Fruit fly (Drosophila melanogaster) whole organism: ENCODE data around the gene CG17560.

Source experiments
- pan ChIP-seq: fragments of >200 bp; optimal IDR thresholded peaks from 2 replicates; lab custom pipeline; 2017
- psq ChIP-seq: fragments of >200 bp; optimal IDR thresholded peaks from 2 replicates; lab custom pipeline; 2017
- usp ChIP-seq: fragments of >200 bp; optimal IDR thresholded peaks from 2 replicates; lab custom pipeline; 2017; ENCODE audit warnings: missing biosample characterization, missing genetic modification characterization, mixed read lengths

DNA sequence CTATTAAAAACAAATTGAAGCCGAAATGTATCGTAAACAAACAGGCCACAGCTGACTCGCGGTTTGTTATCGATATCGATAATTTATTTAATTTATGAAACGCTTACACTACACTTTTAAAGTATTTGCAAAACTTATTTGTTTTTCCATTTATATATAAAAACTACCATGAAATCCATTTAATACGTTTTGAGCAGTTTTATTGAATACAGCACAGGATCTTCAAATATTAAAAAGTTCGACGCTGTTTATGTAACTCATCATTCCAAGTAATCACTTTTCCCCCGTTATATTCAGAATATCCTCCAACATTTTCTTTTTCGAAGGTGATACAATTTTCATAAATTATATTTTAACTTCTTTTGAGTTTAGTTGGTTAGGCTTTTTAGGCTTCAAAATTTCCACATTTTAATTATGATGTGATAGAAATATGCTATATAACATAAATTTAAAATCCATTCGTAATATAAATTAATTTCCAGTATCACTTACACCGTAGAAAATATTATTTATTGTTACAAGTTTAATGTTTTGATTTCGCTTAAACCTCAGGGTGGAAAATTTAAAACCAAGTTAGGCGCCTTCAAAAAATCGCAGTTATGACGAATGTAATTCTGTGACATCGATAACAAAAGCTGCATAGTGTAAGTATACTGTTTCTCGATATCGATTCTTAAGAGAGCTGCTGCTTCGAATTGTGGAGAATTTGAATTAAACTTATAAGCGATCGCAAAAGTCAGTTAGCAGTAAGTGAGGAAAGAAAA is 29.4 kb downstream of the CG17560 start, which contains the start of the genes CG10324 and CCT3:
- no peak for TF ChIP-seq pan (lab: Kevin White, UChicago)
- no peak for TF ChIP-seq psq (lab: Kevin White, UChicago)
- no peak for TF ChIP-seq usp (GFP tag; lab: Kevin White, UChicago)
